Fruit fly (Drosophila melanogaster): ENCODE data around the gene RpS10b.

RpS10b gene

DNA sequence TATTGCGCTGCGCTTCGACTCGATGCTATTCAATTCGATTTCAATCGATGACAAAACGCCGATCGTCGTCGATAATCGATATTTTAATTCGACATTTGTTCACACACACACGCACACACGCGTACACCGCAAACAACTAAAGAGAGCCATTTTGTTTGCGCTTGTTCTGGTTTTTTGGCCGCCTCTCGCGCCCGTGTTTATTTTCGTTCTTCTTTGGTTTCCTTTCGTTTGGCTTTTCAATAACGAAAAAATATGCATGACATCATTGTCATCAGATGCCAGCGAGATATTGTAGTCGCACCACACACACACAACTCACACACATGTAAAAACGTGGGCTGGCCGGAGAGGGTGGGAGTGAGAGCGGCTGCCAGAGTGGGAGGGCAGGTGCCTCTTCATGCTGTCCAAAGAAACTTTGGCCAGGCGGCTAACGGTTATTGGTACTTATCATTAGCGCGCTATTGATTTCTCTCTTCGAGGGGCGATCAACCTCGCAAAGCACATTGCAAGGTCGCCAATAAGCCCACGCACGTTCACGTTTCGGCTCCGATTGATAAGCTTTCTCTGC, 10.3 kb downstream of the RpS10b start (continued):
- peak; percentile 13; the same call in 1 of the 2 replicates for TF ChIP-seq Adf1 (GFP tag; IDR thresholded peaks at IDR 0.05)
- no peak for TF ChIP-seq MESR4 (GFP tag; optimal IDR thresholded peaks at IDR 0.05)
- peak; percentile 59 for TF ChIP-seq nerfin-2 (GFP tag; IDR thresholded peaks at IDR 0.05; ENCODE audit: partially characterized antibody)
- TF ChIP-seq CG1832 (GFP tag; optimal IDR thresholded peaks at IDR 0.05): no peak
- 0 out of 2 replicates have a peak, but pooled peaks have one; percentile 17 for TF ChIP-seq inv (GFP tag; IDR thresholded peaks at IDR 0.05; ENCODE audit: partially characterized antibody)
- TF ChIP-seq CG16813 (GFP tag; IDR thresholded peaks at IDR 0.05; ENCODE audit: partially characterized antibody): peak; percentile 55
- TF ChIP-seq onecut (GFP tag; IDR thresholded peaks at IDR 0.05): peak; percentile 20; the same call in 1 of the 2 replicates
- peak; percentile 19 for TF ChIP-seq CG1233 (GFP tag; optimal IDR thresholded peaks at IDR 0.05)
- no peak for TF ChIP-seq CG15696 (tag; optimal IDR thresholded peaks at IDR 0.05)
- no peak for TF ChIP-seq hb (GFP tag; IDR thresholded peaks at IDR 0.05; ENCODE audit: partially characterized antibody)
- peak; percentile 21 to 65 for TF ChIP-seq Trl (optimal IDR thresholded peaks at IDR 0.05)
- TF ChIP-seq Trl (GFP tag; optimal IDR thresholded peaks at IDR 0.05): no peak
- TF ChIP-seq sug (tag; optimal IDR thresholded peaks at IDR 0.05): peak; percentile 76
- no peak for TF ChIP-seq D19A (tag; optimal IDR thresholded peaks at IDR 0.05)
- no peak for TF ChIP-seq CG14710 (tag; optimal IDR thresholded peaks at IDR 0.05)
- peak; percentile 26 for TF ChIP-seq pros (GFP tag; optimal IDR thresholded peaks at IDR 0.05)
- 0 out of 3 replicates have a peak, but pooled peaks have one; percentile 52 for TF ChIP-seq ci (GFP tag; IDR thresholded peaks at IDR 0.05)
- peak; percentile 35 for TF ChIP-seq CG13296 (GFP tag; optimal IDR thresholded peaks at IDR 0.05)
- TF ChIP-seq CG4404 (GFP tag; IDR thresholded peaks at IDR 0.05): no peak
- TF ChIP-seq toy (GFP tag; IDR thresholded peaks at IDR 0.05): no peak
- TF ChIP-seq CG11085 (GFP tag; IDR thresholded peaks at IDR 0.05): no peak
- TF ChIP-seq CG32532 (GFP tag; IDR thresholded peaks at IDR 0.05): no peak
- TF ChIP-seq gsb-n (tag; optimal IDR thresholded peaks at IDR 0.05): no peak
- no peak for TF ChIP-seq crp (GFP tag; optimal IDR thresholded peaks at IDR 0.05)
- no peak for TF ChIP-seq CG33213 (GFP tag; optimal IDR thresholded peaks at IDR 0.05)
- TF ChIP-seq CG11504 (tag; optimal IDR thresholded peaks at IDR 0.05): no peak
- peak; percentile 86 for TF ChIP-seq CG34376 (GFP tag; optimal IDR thresholded peaks at IDR 0.05)
- no peak for TF ChIP-seq fu2 (GFP tag; optimal IDR thresholded peaks at IDR 0.05)
- TF ChIP-seq br (optimal IDR thresholded peaks at IDR 0.05): no peak
- peak; percentile 22 for TF ChIP-seq twi (tag; optimal IDR thresholded peaks at IDR 0.05)
- 0 out of 2 replicates have a peak, but pooled peaks have one; percentile 10 for TF ChIP-seq bbx (GFP tag; IDR thresholded peaks at IDR 0.05; ENCODE audit: partially characterized antibody)
- no peak for TF ChIP-seq CG7372 (GFP tag; IDR thresholded peaks at IDR 0.05)
- no peak for TF ChIP-seq HmgD (GFP tag; optimal IDR thresholded peaks at IDR 0.05)
- TF ChIP-seq CG30403 (GFP tag; optimal IDR thresholded peaks at IDR 0.05): no peak
- peak; percentile 83 for TF ChIP-seq ftz-f1 (GFP tag; optimal IDR thresholded peaks at IDR 0.05)
- TF ChIP-seq dm (GFP tag; optimal IDR thresholded peaks at IDR 0.05): peak; percentile 38
- TF ChIP-seq Fer3 (tag; optimal IDR thresholded peaks at IDR 0.05): no peak
- TF ChIP-seq CG8281 (tag; optimal IDR thresholded peaks at IDR 0.05): no peak
- peak; percentile 29; the same call in 1 of the 2 replicates for TF ChIP-seq ato (GFP tag; IDR thresholded peaks at IDR 0.05; ENCODE audit: partially characterized antibody)
- TF ChIP-seq exex (tag; optimal IDR thresholded peaks at IDR 0.05): peak; percentile 62
- TF ChIP-seq kay (GFP tag; optimal IDR thresholded peaks at IDR 0.05): no peak
- TF ChIP-seq odd (GFP tag; optimal IDR thresholded peaks at IDR 0.05): no peak
- no peak for TF ChIP-seq Dad (GFP tag; optimal IDR thresholded peaks at IDR 0.05)
- TF ChIP-seq CG16815 (GFP tag; optimal IDR thresholded peaks at IDR 0.05): no peak
- TF ChIP-seq Nf-YC (tag; optimal IDR thresholded peaks at IDR 0.05): no peak
- TF ChIP-seq Sry-β (GFP tag; optimal IDR thresholded peaks at IDR 0.05): no peak
- TF ChIP-seq mld (GFP tag; IDR thresholded peaks at IDR 0.05; ENCODE audit: partially characterized antibody): no peak
- TF ChIP-seq CG15479 (GFP tag; optimal IDR thresholded peaks at IDR 0.05): no peak
- TF ChIP-seq hkb (optimal IDR thresholded peaks at IDR 0.05): no peak
- TF ChIP-seq hkb (GFP tag; IDR thresholded peaks at IDR 0.05): no peak

All from whole organism, embryonic.